Worm (Caenorhabditis elegans) whole organism, late embryonic: ENCODE measurements around the gene F55A4.13.

Source experiments
- ama-1 ChIP-seq: fragments of 150-350 bp; optimal IDR thresholded peaks from 2 replicates; lab custom pipeline; 2014
- ceh-22 ChIP-seq: sonication (generic microtip); optimal IDR thresholded peaks from 2 replicates; lab custom pipeline; 2017; ENCODE audit warnings: missing biosample characterization, missing genetic modification characterization
- unc-3 ChIP-seq, 2 experiments: fragments of 200-800 bp in 1 of 2; sonication (Bioruptor generic) in 1 of 2; sonication (generic microtip) in 1 of 2; conservative IDR thresholded peaks in 1 of 2; optimal IDR thresholded peaks in 1 of 2; 2 replicates each; pipeline versions ENCODE4 v1.3.6 to Lab custom; 2016 to 2022; ENCODE audit warnings: missing compliant biosample characterization in 2 of 2, missing genetic modification characterization in 2 of 2, missing genetic modification reagents in 1 of 2

ce11 chrX:1053929-1054328 lies 36.6 kb upstream of the F55A4.13 start, which contains the start of gene ncs-3:
- TF ChIP-seq ama-1 (lab: Kevin White, UChicago) (no peak), ceh-22 (no peak), unc-3 (GFP tag; conservative IDR thresholded peaks at IDR 0.05; lab: Robert Waterston, UW) (no peak), unc-3 (tag; optimal IDR thresholded peaks at IDR 0.05; lab: Kevin White, UChicago) (no peak)
